Worm (Caenorhabditis elegans): Measurements from ENCODE around the gene K01B6.4.

Gene K01B6.4

DNA sequence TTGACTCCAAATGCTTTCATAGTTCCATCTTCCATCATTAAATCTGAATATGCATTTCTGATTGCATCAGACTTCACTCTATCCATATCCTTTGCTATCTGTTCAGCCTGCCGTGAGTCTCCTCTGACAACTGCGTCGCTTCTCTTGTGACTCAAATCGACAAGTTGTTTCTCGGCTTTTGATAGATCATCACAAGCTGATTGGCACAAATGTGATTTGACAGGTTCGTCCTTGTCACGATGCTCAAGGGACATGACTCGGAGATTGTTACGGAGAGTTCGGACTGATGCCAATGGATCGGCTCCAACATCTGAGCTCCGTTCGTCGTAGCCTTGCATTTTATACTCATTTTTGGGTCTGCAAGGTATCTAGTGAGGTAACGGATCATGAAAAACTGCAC, 31.5 kb upstream of the K01B6.4 start:
- TF ChIP-seq sptf-1 (tag; optimal IDR thresholded peaks at IDR 0.05) (no peak), nhr-12 (tag; optimal IDR thresholded peaks at IDR 0.05) (no peak), hlh-1 (tag; optimal IDR thresholded peaks at IDR 0.05) (peak; percentile 76), unc-62 (GFP tag; optimal IDR thresholded peaks at IDR 0.05) (peak; percentile 94)

DNA sequence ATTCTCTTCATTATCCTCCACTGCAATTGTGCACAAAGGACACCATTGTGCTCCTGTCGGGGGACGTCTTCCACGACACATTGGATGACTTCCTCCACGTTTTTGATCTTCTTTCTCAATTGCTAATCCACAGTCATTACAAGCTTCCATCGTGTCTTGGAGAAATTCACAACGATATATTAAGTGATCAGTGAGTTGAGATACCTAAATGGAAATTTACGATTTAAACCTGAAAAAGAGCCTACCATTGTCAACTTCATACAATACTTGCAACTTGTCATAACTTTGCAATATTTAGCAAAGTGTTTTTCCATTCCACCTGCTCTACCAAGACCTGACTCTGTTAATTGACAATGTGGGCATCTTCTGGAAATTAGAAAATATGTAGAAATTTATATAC, 30.7 kb upstream of the K01B6.4 start:
- TF ChIP-seq blmp-1 (tag; optimal IDR thresholded peaks at IDR 0.05) (no peak), nhr-12 (tag; optimal IDR thresholded peaks at IDR 0.05) (no peak), cnd-1 (tag; optimal IDR thresholded peaks at IDR 0.05) (no peak), ceh-83 (GFP tag; optimal IDR thresholded peaks at IDR 0.05) (no peak), mls-2 (tag; optimal IDR thresholded peaks at IDR 0.05) (no peak), nhr-28 (tag; optimal IDR thresholded peaks at IDR 0.05) (no peak), unc-120 (tag; optimal IDR thresholded peaks at IDR 0.05; ENCODE audit: poor library complexity, severe bottlenecking) (no peak), ceh-39 (tag; optimal IDR thresholded peaks at IDR 0.05) (no peak), sem-2 (GFP tag; optimal IDR thresholded peaks at IDR 0.05) (no peak), elt-3 (tag; optimal IDR thresholded peaks at IDR 0.05) (no peak), ham-2 (GFP tag; optimal IDR thresholded peaks at IDR 0.05) (no peak), ztf-11 (tag; optimal IDR thresholded peaks at IDR 0.05) (no peak)

DNA sequence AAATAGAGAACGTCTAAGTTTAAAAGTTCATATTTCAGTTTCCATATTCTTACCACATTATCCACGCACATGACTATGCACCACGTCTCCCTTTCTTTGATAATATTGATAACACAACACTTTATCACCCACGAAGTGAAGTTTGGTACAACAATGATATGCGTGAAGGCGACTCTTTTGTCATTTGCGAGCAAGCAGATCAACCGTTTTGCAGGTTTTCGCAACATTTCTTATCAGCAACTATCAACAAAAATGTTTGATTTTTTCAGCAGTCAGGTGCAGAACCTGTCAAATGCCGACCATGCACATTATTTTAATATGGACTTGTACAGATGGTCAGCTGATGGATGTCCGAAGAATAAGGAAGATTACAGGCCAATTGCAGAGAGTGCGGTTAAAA, 29.3 kb upstream of the K01B6.4 start:
- no peak for TF ChIP-seq nhr-28 (tag; optimal IDR thresholded peaks at IDR 0.05)
- no peak for TF ChIP-seq ceh-43 (GFP tag; optimal IDR thresholded peaks at IDR 0.05)
- TF ChIP-seq drap-1 (GFP tag; optimal IDR thresholded peaks at IDR 0.05) = no peak
- TF ChIP-seq nhr-237 (tag; optimal IDR thresholded peaks at IDR 0.05) = no peak
- no peak for TF ChIP-seq nhr-76 (tag; optimal IDR thresholded peaks at IDR 0.05)

DNA sequence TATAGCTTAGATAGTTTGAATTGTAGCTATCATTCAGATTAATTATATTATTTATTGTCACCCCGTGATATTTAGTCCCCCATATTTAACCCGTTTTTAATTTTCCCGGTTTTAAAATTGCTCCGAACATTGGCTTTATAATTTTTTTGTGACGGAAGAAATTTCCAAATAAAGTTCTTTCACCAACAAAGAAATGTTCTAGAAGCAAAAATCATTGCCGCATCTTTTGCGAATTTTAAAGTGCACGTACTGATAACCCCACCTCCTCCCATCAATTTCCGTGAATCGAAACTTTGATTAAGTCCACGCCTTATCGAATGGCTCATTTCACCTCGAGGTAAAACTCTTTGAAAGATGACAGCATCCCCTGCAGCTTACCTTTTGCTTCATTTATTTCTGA, 27.5 kb upstream of the K01B6.4 start, which contains the start of gene C40H1.7:
C40H1.7 (plus strand) TSS at position 301 of the 400 bp plus-strand sequence.
- TF ChIP-seq nhr-12 (tag; optimal IDR thresholded peaks at IDR 0.05) (no peak), mab-5 (tag; optimal IDR thresholded peaks at IDR 0.05) (no peak), ztf-11 (tag; optimal IDR thresholded peaks at IDR 0.05) (no peak), elt-3 (tag; optimal IDR thresholded peaks at IDR 0.05) (no peak), nhr-28 (tag; optimal IDR thresholded peaks at IDR 0.05) (no peak), drap-1 (GFP tag; optimal IDR thresholded peaks at IDR 0.05) (no peak), ceh-43 (GFP tag; optimal IDR thresholded peaks at IDR 0.05) (no peak), pha-4 (tag; optimal IDR thresholded peaks at IDR 0.05) (no peak), mls-2 (tag; optimal IDR thresholded peaks at IDR 0.05) (no peak), mep-1 (tag; optimal IDR thresholded peaks at IDR 0.05) (no peak), unc-120 (tag; optimal IDR thresholded peaks at IDR 0.05; ENCODE audit: poor library complexity, severe bottlenecking) (no peak), ham-2 (GFP tag; optimal IDR thresholded peaks at IDR 0.05) (no peak), unc-39 (tag; optimal IDR thresholded peaks at IDR 0.05) (no peak)

DNA sequence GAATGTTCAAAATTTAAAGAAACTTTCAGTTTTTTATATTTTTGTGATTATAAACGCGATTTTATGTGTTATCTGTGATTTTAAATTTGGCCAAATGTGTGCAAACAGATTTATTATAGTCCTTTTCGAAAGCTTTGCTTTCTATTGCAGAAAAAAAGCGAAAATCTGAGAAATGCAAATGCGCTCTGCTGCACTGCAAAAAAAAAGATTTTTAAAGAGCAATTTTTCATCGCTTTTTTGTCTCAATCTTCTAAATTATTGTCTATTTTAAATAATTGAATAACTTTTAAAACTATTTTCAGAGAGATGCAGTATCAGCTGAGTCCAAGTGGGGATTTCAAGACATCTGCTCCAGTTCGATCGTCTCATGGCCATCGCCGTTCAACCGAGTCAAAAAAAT, 24.8 kb upstream of the K01B6.4 start, which contains the start of gene cpb-1:
cpb-1 (plus strand) TSS at position 301 of the 400 bp plus-strand sequence.
- no peak for TF ChIP-seq sem-2 (GFP tag; optimal IDR thresholded peaks at IDR 0.05)
- TF ChIP-seq lin-32 (GFP tag; optimal IDR thresholded peaks at IDR 0.05) = no peak
- no peak for TF ChIP-seq blmp-1 (tag; optimal IDR thresholded peaks at IDR 0.05)
- TF ChIP-seq unc-120 (tag; optimal IDR thresholded peaks at IDR 0.05; ENCODE audit: poor library complexity, severe bottlenecking) = no peak
- no peak for TF ChIP-seq ztf-11 (tag; optimal IDR thresholded peaks at IDR 0.05)
- TF ChIP-seq nhr-76 (tag; optimal IDR thresholded peaks at IDR 0.05) = no peak
- no peak for TF ChIP-seq unc-62 (GFP tag; optimal IDR thresholded peaks at IDR 0.05)
- TF ChIP-seq ces-1 (GFP tag; optimal IDR thresholded peaks at IDR 0.05) = no peak
- no peak for TF ChIP-seq M03D4.4 (tag; optimal IDR thresholded peaks at IDR 0.05)
- TF ChIP-seq lin-13 (tag; optimal IDR thresholded peaks at IDR 0.05) = no peak
- TF ChIP-seq hlh-1 (tag; optimal IDR thresholded peaks at IDR 0.05) = no peak
- TF ChIP-seq zip-8 (tag; optimal IDR thresholded peaks at IDR 0.05) = no peak
- TF ChIP-seq elt-1 (tag; optimal IDR thresholded peaks at IDR 0.05; ENCODE audit: borderline replicate concordance, insufficient read depth) = no peak
- TF ChIP-seq lsy-2 (tag; optimal IDR thresholded peaks at IDR 0.05) = no peak

DNA sequence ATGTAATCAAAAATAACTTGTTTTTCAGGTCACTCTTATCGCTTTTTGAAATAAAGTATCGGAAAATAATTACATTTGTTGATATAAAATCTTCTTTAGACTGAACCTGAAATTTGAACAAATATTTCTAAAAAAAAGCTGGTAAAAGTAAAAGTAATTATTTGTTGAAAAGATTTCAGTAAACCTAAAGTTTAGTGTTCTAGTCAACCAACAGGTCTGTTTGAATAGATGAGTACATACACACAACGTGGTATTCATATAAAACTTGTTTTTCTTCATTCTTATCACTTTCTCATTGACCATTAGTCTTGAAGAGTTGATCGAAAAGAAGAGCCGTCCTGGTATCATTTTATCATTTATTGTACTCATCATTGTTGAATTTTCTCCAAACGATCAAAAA, 22.4 kb upstream of the K01B6.4 start, which contains the start of gene C40H1.9:
C40H1.9 (plus strand) TSS at position 301 of the 400 bp plus-strand sequence.
- TF ChIP-seq zip-8 (tag; optimal IDR thresholded peaks at IDR 0.05) (no peak), ceh-83 (GFP tag; optimal IDR thresholded peaks at IDR 0.05) (no peak), M03D4.4 (tag; optimal IDR thresholded peaks at IDR 0.05) (no peak), mab-5 (tag; optimal IDR thresholded peaks at IDR 0.05) (no peak), sptf-1 (tag; optimal IDR thresholded peaks at IDR 0.05) (no peak)
